Fruit fly (Drosophila melanogaster) whole organism, embryonic: ENCODE measurements around the gene Pcd.
A peak's percentile ranks its signal among the peaks of the same experiment; 100 is the strongest.

Source experiments
- CG10366 ChIP-seq: fragments of 200-800 bp; sonication (Bioruptor generic); IDR thresholded peaks from 2 replicates; pipeline ENCODE4 v1.3.6; 2022; ENCODE audit warnings: missing biosample characterization, missing genetic modification characterization
- CG11093 ChIP-seq: fragments of 200-800 bp; sonication (Bioruptor generic); IDR thresholded peaks from 3 replicates; pipeline ENCODE4 v1.3.6; 2022; ENCODE audit warnings: missing biosample characterization, missing genetic modification characterization
- CG11398 ChIP-seq: fragments of 200-800 bp; sonication (Bioruptor generic); optimal IDR thresholded peaks from 2 replicates; lab custom pipeline; 2016; ENCODE audit warnings: missing biosample characterization, missing genetic modification characterization
- CG1233 ChIP-seq: fragments of 200-800 bp; sonication (Bioruptor generic); optimal IDR thresholded peaks from 4 replicates; lab custom pipeline; 2018; ENCODE audit warnings: missing biosample characterization, mild to moderate bottlenecking, missing genetic modification characterization
- CG12744 ChIP-seq: fragments of 200-800 bp; sonication (Bioruptor generic); optimal IDR thresholded peaks from 2 replicates; lab custom pipeline; 2016; ENCODE audit warnings: missing biosample characterization, missing genetic modification characterization
- CG15514 ChIP-seq: fragments of 200-800 bp; sonication (Bioruptor generic); optimal IDR thresholded peaks from 3 replicates; lab custom pipeline; 2017; ENCODE audit warnings: missing biosample characterization, missing genetic modification characterization, mild to moderate bottlenecking, moderate library complexity, missing genetic modification reagents
- CG15601 ChIP-seq: fragments of 200-800 bp; sonication (Bioruptor generic); optimal IDR thresholded peaks from 3 replicates; lab custom pipeline; 2019; ENCODE audit warnings: missing biosample characterization, mild to moderate bottlenecking, missing genetic modification characterization, moderate library complexity
- CG17361 ChIP-seq: fragments of 200-800 bp; sonication (Bioruptor generic); IDR thresholded peaks from 3 replicates; pipeline ENCODE4 v1.3.6; 2022; ENCODE audit warnings: missing biosample characterization, missing genetic modification characterization
- CG18011 ChIP-seq: fragments of 200-800 bp; sonication (Bioruptor generic); optimal IDR thresholded peaks from 2 replicates; lab custom pipeline; 2017; ENCODE audit warnings: missing biosample characterization, missing genetic modification characterization, mild to moderate bottlenecking, moderate library complexity, missing genotype
- CG2875 ChIP-seq: fragments of 200-800 bp; sonication (Bioruptor generic); optimal IDR thresholded peaks from 2 replicates; lab custom pipeline; 2017; ENCODE audit warnings: missing biosample characterization, mild to moderate bottlenecking, missing genetic modification characterization, missing genetic modification reagents
- CG3163 ChIP-seq: fragments of 200-800 bp; sonication (Bioruptor generic); optimal IDR thresholded peaks from 3 replicates; lab custom pipeline; 2016; ENCODE audit warnings: missing biosample characterization, missing genetic modification characterization
- CG32532 ChIP-seq: fragments of 200-800 bp; sonication (Bioruptor generic); IDR thresholded peaks from 2 replicates; pipeline ENCODE4 v1.3.6; 2022; ENCODE audit warnings: missing biosample characterization, missing genetic modification characterization
- CG32767 ChIP-seq: fragments of 200-800 bp; sonication (Bioruptor generic); IDR thresholded peaks from 2 replicates; pipeline ENCODE4 v1.3.6; 2022; ENCODE audit warnings: missing biosample characterization, missing genetic modification characterization
- CG3838 ChIP-seq: fragments of 200-800 bp; sonication (Bioruptor generic); optimal IDR thresholded peaks from 3 replicates; lab custom pipeline; 2016; ENCODE audit warnings: missing biosample characterization, missing genetic modification characterization
- CG5953 ChIP-seq: fragments of 200-800 bp; sonication (Bioruptor generic); IDR thresholded peaks from 2 replicates; pipeline ENCODE4 v1.3.6; 2022; ENCODE audit warnings: missing biosample characterization, missing genetic modification characterization
- CG6683 ChIP-seq: fragments of 200-800 bp; sonication (Bioruptor generic); optimal IDR thresholded peaks from 2 replicates; lab custom pipeline; 2017; ENCODE audit warnings: missing biosample characterization, mild to moderate bottlenecking, missing genetic modification characterization, missing genetic modification reagents
- CG8290 ChIP-seq, 3 experiments: fragments of 200-800 bp; sonication (Bioruptor generic); optimal IDR thresholded peaks; 2 replicates each; lab custom pipeline; 2016 to 2019; ENCODE audit warnings: missing biosample characterization in 3 of 3, missing genetic modification characterization in 3 of 3, mild to moderate bottlenecking in 2 of 3, moderate library complexity in 1 of 3
- CG8359 ChIP-seq: fragments of 200-800 bp; sonication (Bioruptor generic); optimal IDR thresholded peaks from 2 replicates; lab custom pipeline; 2017; ENCODE audit warnings: missing biosample characterization, mild to moderate bottlenecking, missing genetic modification characterization, borderline replicate concordance
- CrebB ChIP-seq: fragments of 200-800 bp; sonication (Bioruptor generic); optimal IDR thresholded peaks from 3 replicates; lab custom pipeline; 2018; ENCODE audit warnings: missing biosample characterization, mild to moderate bottlenecking, missing genetic modification characterization
- Dip3 ChIP-seq: fragments of 200-800 bp; sonication (Bioruptor generic); optimal IDR thresholded peaks from 3 replicates; lab custom pipeline; 2016; ENCODE audit warnings: missing biosample characterization, missing genetic modification characterization
- Dll ChIP-seq: fragments of 200-800 bp; sonication (Bioruptor generic); IDR thresholded peaks from 4 replicates; pipeline ENCODE4 v1.3.6; 2022; ENCODE audit warnings: missing biosample characterization, missing genetic modification characterization; ENCODE audit not compliant: partially characterized antibody
- Dref ChIP-seq: fragments of 200-800 bp; sonication (Bioruptor generic); IDR thresholded peaks from 2 replicates; pipeline ENCODE4 v1.3.6; 2022; ENCODE audit warnings: missing biosample characterization, missing genetic modification characterization
- Jarid2 ChIP-seq: fragments of 200-800 bp; sonication (Bioruptor generic); optimal IDR thresholded peaks from 3 replicates; lab custom pipeline; 2017; ENCODE audit warnings: mild to moderate bottlenecking, missing biosample characterization, missing genetic modification reagents, missing genetic modification characterization
- Med ChIP-seq: fragments of 200-800 bp; sonication (Bioruptor generic); peaks from one replicate; lab custom pipeline; 2016; ENCODE audit warnings: missing biosample characterization, missing genetic modification characterization, mild to moderate bottlenecking, inconsistent platforms, moderate library complexity
- Sox102F ChIP-seq: fragments of 200-800 bp; sonication (Bioruptor generic); optimal IDR thresholded peaks from 2 replicates; lab custom pipeline; 2018; ENCODE audit warnings: missing biosample characterization, mild to moderate bottlenecking, missing genetic modification characterization, moderate library complexity
- Ssrp ChIP-seq: fragments of 200-800 bp; sonication (Bioruptor generic); optimal IDR thresholded peaks from 2 replicates; lab custom pipeline; 2018; ENCODE audit warnings: missing biosample characterization, mild to moderate bottlenecking, missing genetic modification characterization, moderate library complexity
- Xbp1 ChIP-seq: fragments of 200-800 bp; sonication (Bioruptor generic); optimal IDR thresholded peaks from 3 replicates; lab custom pipeline; 2016; ENCODE audit warnings: missing biosample characterization, mild to moderate bottlenecking, missing genetic modification characterization
- ash1 ChIP-seq: fragments of 200-800 bp; sonication (Bioruptor generic); optimal IDR thresholded peaks from 2 replicates; lab custom pipeline; 2018; ENCODE audit warnings: missing biosample characterization, mild to moderate bottlenecking, missing genetic modification characterization
- cato ChIP-seq: fragments of 200-800 bp; sonication (Bioruptor generic); optimal IDR thresholded peaks from 2 replicates; lab custom pipeline; 2016; ENCODE audit warnings: missing biosample characterization, missing genetic modification characterization, borderline replicate concordance
- dimm ChIP-seq: fragments of 200-800 bp; sonication (Bioruptor generic); IDR thresholded peaks from 2 replicates; pipeline ENCODE4 v1.3.6; 2022; ENCODE audit warnings: missing biosample characterization, missing genetic modification characterization
- dm ChIP-seq: fragments of 200-800 bp; sonication (Bioruptor generic); optimal IDR thresholded peaks from 3 replicates; lab custom pipeline; 2016; ENCODE audit warnings: missing biosample characterization, missing genetic modification characterization
- en ChIP-seq: fragments of 200-800 bp; sonication (Bioruptor generic); optimal IDR thresholded peaks from 2 replicates; lab custom pipeline; 2016; ENCODE audit warnings: missing biosample characterization, missing genetic modification characterization
- gcm ChIP-seq: fragments of 200-800 bp; sonication (Bioruptor generic); optimal IDR thresholded peaks from 2 replicates; lab custom pipeline; 2019; ENCODE audit warnings: missing biosample characterization, mild to moderate bottlenecking, missing genetic modification characterization, moderate library complexity
- gsb ChIP-seq: fragments of 200-800 bp; sonication (Bioruptor generic); IDR thresholded peaks from 2 replicates; pipeline ENCODE4 v1.3.6; 2022; ENCODE audit warnings: missing biosample characterization, missing genetic modification characterization
- gt ChIP-seq: fragments of 200-800 bp; sonication (Bioruptor generic); IDR thresholded peaks from 2 replicates; pipeline ENCODE4 v1.3.6; 2022; ENCODE audit warnings: missing biosample characterization, missing genetic modification characterization
- ham ChIP-seq: fragments of 200-800 bp; sonication (Bioruptor generic); IDR thresholded peaks from 2 replicates; pipeline ENCODE4 v1.3.6; 2022; ENCODE audit warnings: missing biosample characterization, missing genetic modification characterization
- lab ChIP-seq: fragments of 200-800 bp; sonication (Bioruptor generic); optimal IDR thresholded peaks from 3 replicates; lab custom pipeline; 2017; ENCODE audit warnings: missing biosample characterization, missing genetic modification characterization, mild to moderate bottlenecking, moderate library complexity, missing genetic modification reagents
- mld ChIP-seq: fragments of 200-800 bp; sonication (Bioruptor generic); IDR thresholded peaks from 3 replicates; pipeline ENCODE4 v1.3.6; 2022; ENCODE audit warnings: missing biosample characterization, missing genetic modification characterization; ENCODE audit not compliant: partially characterized antibody
- nau ChIP-seq: fragments of 200-800 bp; sonication (Bioruptor generic); optimal IDR thresholded peaks from 3 replicates; lab custom pipeline; 2017; ENCODE audit warnings: missing biosample characterization, mild to moderate bottlenecking, missing genetic modification characterization, missing genetic modification reagents
- pum ChIP-seq: fragments of 200-800 bp; sonication (Bioruptor generic); optimal IDR thresholded peaks from 2 replicates; lab custom pipeline; 2016; ENCODE audit warnings: missing biosample characterization, missing genetic modification characterization
- repo ChIP-seq: fragments of 200-800 bp; sonication (Bioruptor generic); optimal IDR thresholded peaks from 2 replicates; lab custom pipeline; 2016; ENCODE audit warnings: missing biosample characterization, missing genetic modification characterization
- scrt ChIP-seq: fragments of 200-800 bp; sonication (Bioruptor generic); optimal IDR thresholded peaks from 2 replicates; lab custom pipeline; 2018; ENCODE audit warnings: missing biosample characterization, mild to moderate bottlenecking, missing genetic modification characterization, moderate library complexity
- sens ChIP-seq: fragments of 200-800 bp; sonication (Bioruptor generic); peaks from one replicate; lab custom pipeline; 2016; ENCODE audit warnings: missing biosample characterization, missing genetic modification characterization
- shn ChIP-seq: fragments of 200-800 bp; sonication (Bioruptor generic); optimal IDR thresholded peaks from 3 replicates; lab custom pipeline; 2016; ENCODE audit warnings: missing biosample characterization, missing genetic modification characterization
- toy ChIP-seq: fragments of 200-800 bp; sonication (Bioruptor generic); IDR thresholded peaks from 2 replicates; pipeline ENCODE4 v1.3.6; 2022; ENCODE audit warnings: missing biosample characterization, missing genetic modification characterization
- trem ChIP-seq: fragments of 200-800 bp; optimal IDR thresholded peaks from 3 replicates; lab custom pipeline; 2019; ENCODE audit warnings: missing biosample characterization, mild to moderate bottlenecking, missing genetic modification characterization, moderate library complexity
- ttk ChIP-seq: fragments of 200-800 bp; sonication (Bioruptor generic); IDR thresholded peaks from 2 replicates; pipeline ENCODE4 v2.1.2; 2022; ENCODE audit warnings: missing biosample characterization, missing genetic modification characterization
- unc-4 ChIP-seq: fragments of 200-800 bp; sonication (Bioruptor generic); IDR thresholded peaks from 2 replicates; pipeline ENCODE4 v1.3.6; 2022; ENCODE audit warnings: missing biosample characterization, missing genetic modification characterization; ENCODE audit not compliant: partially characterized antibody
- zf30C ChIP-seq: fragments of 200-800 bp; sonication (Bioruptor generic); optimal IDR thresholded peaks from 3 replicates; lab custom pipeline; 2018; ENCODE audit warnings: missing biosample characterization, mild to moderate bottlenecking, missing genetic modification characterization

The Pcd gene

dm6 chr3R:29748591-29749303 is 25.8 kb downstream of the Pcd start, which contains the start of the genes ATPsyngamma and yata (continued):
- TF ChIP-seq CG15514: peak; percentile 58
- no peak for TF ChIP-seq dimm (GFP tag; lab: Robert Waterston, UW)
- TF ChIP-seq Jarid2 (GFP tag; lab: Kevin White, UChicago): no peak
- no peak for TF ChIP-seq lab
- TF ChIP-seq toy: no peak
- no peak for TF ChIP-seq pum
- TF ChIP-seq CG2875: no peak
- no peak for TF ChIP-seq CG5953 (GFP tag; lab: Robert Waterston, UW)
- TF ChIP-seq Ssrp: peak; percentile 19
- no peak for TF ChIP-seq CG6683 (GFP tag; lab: Kevin White, UChicago)
- no peak for TF ChIP-seq CG32767 (GFP tag; lab: Robert Waterston, UW)
- TF ChIP-seq nau (GFP tag; lab: Kevin White, UChicago): no peak
- TF ChIP-seq CG8359 (GFP tag; lab: Kevin White, UChicago): no peak
- TF ChIP-seq Med (GFP tag; lab: Kevin White, UChicago): peak; percentile 6
- no peak for TF ChIP-seq gcm (GFP tag; lab: Kevin White, UChicago)
- no peak for TF ChIP-seq CG12744
- no peak for TF ChIP-seq gt (GFP tag; lab: Robert Waterston, UW)
- no peak for TF ChIP-seq ttk (GFP tag; lab: Robert Waterston, UW)
- no peak for TF ChIP-seq Dref (GFP tag; lab: Robert Waterston, UW)
- no peak; the same call in 1 of the 4 replicates for TF ChIP-seq Dll (GFP tag; lab: Robert Waterston, UW)
- TF ChIP-seq en (GFP tag; lab: Kevin White, UChicago): no peak
- TF ChIP-seq CG1233: peak; percentile 24
- no peak for TF ChIP-seq CG8290 (GFP tag; optimal IDR thresholded peaks at IDR 0.05; lab: Kevin White, UChicago)
- no peak for TF ChIP-seq CG8290 (tag; optimal IDR thresholded peaks at IDR 0.05; lab: Kevin White, UChicago)
- no peak for TF ChIP-seq Dip3
- TF ChIP-seq CG3163 (GFP tag; lab: Kevin White, UChicago): no peak
- no peak for TF ChIP-seq cato (GFP tag; lab: Kevin White, UChicago)
- peak; percentile 75; the same call in 1 of the 2 replicates for TF ChIP-seq unc-4
- TF ChIP-seq ash1: no peak
- TF ChIP-seq CG32532 (GFP tag; lab: Robert Waterston, UW): peak; percentile 54; the same call in 1 of the 2 replicates
- TF ChIP-seq CrebB (tag; lab: Kevin White, UChicago): no peak
- TF ChIP-seq CG15601 (tag; lab: Kevin White, UChicago): peak; percentile 57
- peak; percentile 35; the same call in 1 of the 2 replicates for TF ChIP-seq CG10366
- 0 out of 3 replicates have a peak, but pooled peaks have one; percentile 36 for TF ChIP-seq mld (GFP tag; lab: Robert Waterston, UW)
- no peak; the same call in 2 of the 3 replicates for TF ChIP-seq CG17361
- TF ChIP-seq shn (GFP tag; lab: Kevin White, UChicago): no peak
- no peak for TF ChIP-seq Sox102F (GFP tag; lab: Kevin White, UChicago)
- no peak for TF ChIP-seq CG11093
- no peak for TF ChIP-seq CG11398 (GFP tag; lab: Kevin White, UChicago)
- TF ChIP-seq sens: peak; percentile 74
- TF ChIP-seq gsb: no peak
- no peak for TF ChIP-seq zf30C (GFP tag; lab: Kevin White, UChicago)
- TF ChIP-seq ham (GFP tag; lab: Robert Waterston, UW): no peak
- peak; percentile 84 for TF ChIP-seq CG18011 (GFP tag; lab: Kevin White, UChicago)
- TF ChIP-seq repo (GFP tag; lab: Kevin White, UChicago): no peak
- TF ChIP-seq dm (GFP tag; lab: Kevin White, UChicago): no peak
- TF ChIP-seq CG3838: no peak
- peak; percentile 44 for TF ChIP-seq trem (tag; lab: Kevin White, UChicago)
- peak; percentile 14 for TF ChIP-seq Xbp1 (GFP tag; lab: Kevin White, UChicago)
- TF ChIP-seq scrt: no peak
